Worm (Caenorhabditis elegans): ENCODE results near the gene praf-3.

ce11 chrIV:8420961-8421360 lies 41.2 kb downstream of the praf-3 start, which contains the start of gene M116.5:
- TF ChIP-seq ztf-11 (tag; optimal IDR thresholded peaks at IDR 0.05) = no peak
- TF ChIP-seq pha-4 (tag; optimal IDR thresholded peaks at IDR 0.05) = no peak
- no peak for TF ChIP-seq elt-1 (tag; optimal IDR thresholded peaks at IDR 0.05; ENCODE audit: borderline replicate concordance, insufficient read depth)
- TF ChIP-seq nhr-76 (tag; optimal IDR thresholded peaks at IDR 0.05) = no peak
- no peak for TF ChIP-seq ceh-39 (tag; optimal IDR thresholded peaks at IDR 0.05)
- no peak for TF ChIP-seq mep-1 (tag; optimal IDR thresholded peaks at IDR 0.05)
- TF ChIP-seq lin-13 (tag; optimal IDR thresholded peaks at IDR 0.05) = no peak
- TF ChIP-seq cnd-1 (tag; optimal IDR thresholded peaks at IDR 0.05) = no peak
